Worm (Caenorhabditis elegans) whole organism, mixed stage, embryonic: ENCODE data around the gene lgc-22.
A peak's percentile ranks its signal among the peaks of the same experiment; 100 is the strongest.

ENCODE experiments used
- elt-1 ChIP-seq: sonication (generic microtip); optimal IDR thresholded peaks from 2 replicates; lab custom pipeline; 2017; ENCODE audit warnings: missing genetic modification characterization, mild to moderate bottlenecking, missing compliant biosample characterization, antibody characterized with exemption, moderate library complexity, borderline replicate concordance; ENCODE audit not compliant: insufficient read depth
- hlh-1 ChIP-seq: fragments of 150-350 bp; optimal IDR thresholded peaks from 2 replicates; lab custom pipeline; 2014; ENCODE audit warnings: missing biosample characterization, missing genetic modification reagents, missing genetic modification characterization
- nhr-2 ChIP-seq: fragments of 150-350 bp; optimal IDR thresholded peaks from 2 replicates; lab custom pipeline; 2014; ENCODE audit warnings: missing biosample characterization, missing genetic modification characterization
- unc-39 ChIP-seq: fragments of 150-350 bp; optimal IDR thresholded peaks from 2 replicates; lab custom pipeline; 2014; ENCODE audit warnings: missing biosample characterization, missing genetic modification characterization

ce11 chrIV:4338217-4338616 lies 37.1 kb downstream of the lgc-22 start:
- TF ChIP-seq elt-1: peak; percentile 70
- TF ChIP-seq hlh-1 (tag; lab: Kevin White, UChicago): no peak
- TF ChIP-seq unc-39 (tag; lab: Kevin White, UChicago): no peak
- no peak for TF ChIP-seq nhr-2 (tag; lab: Kevin White, UChicago)
